Fruit fly (Drosophila melanogaster) S2 (cell line): ENCODE results near the gene M1BP.

Experiments used
- CG8478 ChIP-seq: fragments of >200 bp; optimal IDR thresholded peaks from 2 replicates; lab custom pipeline; 2018
- CTCF ChIP-seq, 2 experiments: fragments of >200 bp; optimal IDR thresholded peaks; 2 replicates each; lab custom pipeline; 2018

DNA sequence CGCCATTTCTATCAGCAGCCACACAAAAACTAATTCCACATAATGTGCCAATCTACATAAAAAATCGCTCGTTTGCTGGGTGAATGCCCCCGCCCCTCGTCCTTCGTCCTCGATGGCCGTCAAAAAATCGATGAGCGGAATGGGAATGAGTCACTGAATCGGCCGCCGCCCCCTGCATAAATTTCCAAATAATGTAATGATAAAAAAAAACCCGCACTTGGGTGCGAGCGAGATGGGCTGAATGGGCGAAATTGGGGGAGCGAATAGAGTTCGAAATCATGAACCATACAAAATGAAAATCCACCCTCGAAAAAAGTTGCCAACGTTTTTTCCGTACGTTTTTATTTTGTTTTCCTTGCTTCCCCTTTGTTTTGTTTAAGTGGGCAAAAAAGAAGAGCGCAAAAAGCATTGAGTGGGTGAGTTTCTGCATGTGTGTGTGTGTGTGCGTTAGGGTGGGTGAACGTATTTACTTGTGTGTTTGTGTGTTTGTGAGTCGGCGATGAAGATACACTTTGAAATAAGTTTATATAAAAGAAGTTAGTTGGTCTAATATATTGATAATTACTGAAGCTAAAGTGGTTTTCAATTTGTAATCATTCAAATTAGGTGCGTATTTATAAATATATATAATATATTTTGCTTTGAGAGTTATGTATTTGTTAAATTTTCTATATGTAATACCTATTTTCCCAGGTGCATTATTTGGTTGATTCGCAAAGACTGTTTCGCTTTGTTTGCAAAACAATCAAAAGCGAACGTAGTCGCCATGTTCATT is 26.0 kb downstream of the M1BP start:
- TF ChIP-seq CTCF (optimal IDR thresholded peaks at IDR 0.05; lab: Kevin White, UChicago) (no peak), CG8478 (no peak)
